Worm (Caenorhabditis elegans): ENCODE measurements around the gene cam-1.

ce11 chrII:9260026-9260425, 50.1 kb downstream of the cam-1 start:
- TF ChIP-seq B0310.2 (tag; optimal IDR thresholded peaks at IDR 0.05) (no peak), tbx-11 (GFP tag; IDR thresholded peaks at IDR 0.05) (no peak), ama-1 (optimal IDR thresholded peaks at IDR 0.05) (no peak), hmbx-1 (tag; optimal IDR thresholded peaks at IDR 0.05) (no peak), flt-1 (GFP tag; IDR thresholded peaks at IDR 0.05) (no peak), pes-1 (GFP tag; IDR thresholded peaks at IDR 0.05) (no peak), hmg-4 (GFP tag; optimal IDR thresholded peaks at IDR 0.05) (peak; percentile 25), ceh-36 (tag; optimal IDR thresholded peaks at IDR 0.05) (no peak), scrt-1 (GFP tag; IDR thresholded peaks at IDR 0.05) (no peak), tbx-37 (GFP tag; conservative IDR thresholded peaks at IDR 0.05) (no peak)

All from whole organism, early embryonic.